Fruit fly (Drosophila melanogaster) whole organism, embryonic: ENCODE results near the gene Dmtn.

Experiments used
- Adf1 ChIP-seq: fragments of 200-800 bp; sonication (Bioruptor generic); IDR thresholded peaks from 2 replicates; pipeline ENCODE4 v1.3.6; 2022; ENCODE audit warnings: missing biosample characterization, missing genetic modification characterization
- B-H1 ChIP-seq: fragments of 200-800 bp; sonication (Bioruptor generic); IDR thresholded peaks from 3 replicates; pipeline ENCODE4 v1.3.6; 2022; ENCODE audit warnings: missing biosample characterization, missing genetic modification characterization
- CG10267 ChIP-seq: fragments of 200-800 bp; sonication (Bioruptor generic); optimal IDR thresholded peaks from 2 replicates; lab custom pipeline; 2018; ENCODE audit warnings: missing biosample characterization, mild to moderate bottlenecking, missing genetic modification characterization, moderate library complexity
- CG10543 ChIP-seq: fragments of 200-800 bp; sonication (Bioruptor generic); optimal IDR thresholded peaks from 3 replicates; lab custom pipeline; 2017; ENCODE audit warnings: missing biosample characterization, mild to moderate bottlenecking, missing genetic modification characterization, moderate library complexity
- CG11456 ChIP-seq: fragments of 200-800 bp; sonication (Bioruptor generic); IDR thresholded peaks from 3 replicates; pipeline ENCODE4 v1.3.6; 2022; ENCODE audit warnings: missing biosample characterization, missing genetic modification characterization
- CG14014 ChIP-seq: fragments of 200-800 bp; sonication (Bioruptor generic); IDR thresholded peaks from 2 replicates; pipeline ENCODE4 v1.3.6; 2022; ENCODE audit warnings: missing biosample characterization, missing genetic modification characterization
- CG17359 ChIP-seq: fragments of 200-800 bp; sonication (Bioruptor generic); optimal IDR thresholded peaks from 3 replicates; lab custom pipeline; 2018; ENCODE audit warnings: missing biosample characterization, mild to moderate bottlenecking, missing genetic modification characterization, moderate library complexity
- CG18599 ChIP-seq: fragments of 200-800 bp; sonication (Bioruptor generic); optimal IDR thresholded peaks from 3 replicates; lab custom pipeline; 2017; ENCODE audit warnings: missing biosample characterization, missing genetic modification characterization, mild to moderate bottlenecking, moderate library complexity, missing genetic modification reagents
- CG2129 ChIP-seq: fragments of 200-800 bp; sonication (Bioruptor generic); IDR thresholded peaks from 2 replicates; pipeline ENCODE4 v1.3.6; 2022; ENCODE audit warnings: missing biosample characterization, missing genetic modification characterization; ENCODE audit not compliant: partially characterized antibody
- CG2202 ChIP-seq: fragments of 200-800 bp; sonication (Bioruptor generic); optimal IDR thresholded peaks from 2 replicates; lab custom pipeline; 2018; ENCODE audit warnings: missing biosample characterization, mild to moderate bottlenecking, missing genetic modification characterization
- CG30020 ChIP-seq: fragments of 200-800 bp; optimal IDR thresholded peaks from 2 replicates; lab custom pipeline; 2019; ENCODE audit warnings: missing biosample characterization, mild to moderate bottlenecking, missing genetic modification characterization, moderate library complexity
- CG43689 ChIP-seq: fragments of 200-800 bp; sonication (Bioruptor generic); IDR thresholded peaks from 2 replicates; pipeline ENCODE4 v1.3.6; 2022; ENCODE audit warnings: missing biosample characterization, missing genetic modification characterization
- CG7357 ChIP-seq: fragments of 200-800 bp; sonication (Bioruptor generic); IDR thresholded peaks from 3 replicates; pipeline ENCODE4 v1.3.6; 2022; ENCODE audit warnings: missing biosample characterization, missing genetic modification characterization
- CG7786 ChIP-seq: fragments of 200-800 bp; sonication (Bioruptor generic); optimal IDR thresholded peaks from 2 replicates; lab custom pipeline; 2016; ENCODE audit warnings: missing biosample characterization, missing genetic modification characterization
- CG8290 ChIP-seq, 3 experiments: fragments of 200-800 bp; sonication (Bioruptor generic); optimal IDR thresholded peaks; 2 replicates each; lab custom pipeline; 2016 to 2019; ENCODE audit warnings: missing biosample characterization in 3 of 3, missing genetic modification characterization in 3 of 3, mild to moderate bottlenecking in 2 of 3, moderate library complexity in 1 of 3
- CG9932 ChIP-seq: fragments of 200-800 bp; sonication (Bioruptor generic); IDR thresholded peaks from 2 replicates; pipeline ENCODE4 v1.3.6; 2022; ENCODE audit warnings: missing biosample characterization, missing genetic modification characterization
- Dll ChIP-seq: fragments of 200-800 bp; sonication (Bioruptor generic); IDR thresholded peaks from 4 replicates; pipeline ENCODE4 v1.3.6; 2022; ENCODE audit warnings: missing biosample characterization, missing genetic modification characterization; ENCODE audit not compliant: partially characterized antibody
- Doc3 ChIP-seq: fragments of 200-800 bp; sonication (Bioruptor generic); IDR thresholded peaks from 3 replicates; pipeline ENCODE4 v1.3.6; 2022; ENCODE audit warnings: missing biosample characterization, missing genetic modification characterization; ENCODE audit not compliant: partially characterized antibody
- GATAe ChIP-seq: fragments of 200-800 bp; sonication (Bioruptor generic); conservative IDR thresholded peaks from 2 replicates; pipeline ENCODE4 v1.3.6; 2022; ENCODE audit warnings: missing biosample characterization, missing genetic modification characterization
- Hr78 ChIP-seq, 2 experiments: fragments of 200-800 bp in 1 of 2; fragments of >200 bp in 1 of 2; sonication (Bioruptor generic) in 1 of 2; optimal IDR thresholded peaks; 2 replicates each; lab custom pipeline; 2017 to 2019; ENCODE audit warnings: missing biosample characterization in 2 of 2, missing genetic modification characterization in 2 of 2, mild to moderate bottlenecking in 1 of 2, moderate library complexity in 1 of 2
- Myb ChIP-seq: fragments of 200-800 bp; sonication (Bioruptor generic); optimal IDR thresholded peaks from 2 replicates; lab custom pipeline; 2016; ENCODE audit warnings: missing biosample characterization, missing genetic modification characterization
- NK7.1 ChIP-seq: fragments of 200-800 bp; sonication (Bioruptor generic); optimal IDR thresholded peaks from 3 replicates; lab custom pipeline; 2016; ENCODE audit warnings: missing biosample characterization, missing genetic modification characterization
- Ptx1 ChIP-seq: fragments of 200-800 bp; sonication (Bioruptor generic); IDR thresholded peaks from 2 replicates; pipeline ENCODE4 v1.3.6; 2022; ENCODE audit warnings: missing biosample characterization, missing genetic modification characterization
- Rx ChIP-seq: fragments of 200-800 bp; sonication (Bioruptor generic); IDR thresholded peaks from 2 replicates; pipeline ENCODE4 v1.3.6; 2022; ENCODE audit warnings: missing biosample characterization, missing genetic modification characterization
- abd-A ChIP-seq: fragments of 200-800 bp; sonication (Bioruptor generic); optimal IDR thresholded peaks from 3 replicates; lab custom pipeline; 2019; ENCODE audit warnings: missing biosample characterization, mild to moderate bottlenecking, missing genetic modification characterization, moderate library complexity
- cas ChIP-seq: fragments of 200-800 bp; sonication (Bioruptor generic); IDR thresholded peaks from 2 replicates; pipeline ENCODE4 v1.3.6; 2022; ENCODE audit warnings: missing biosample characterization, missing genetic modification characterization
- cg ChIP-seq: fragments of 200-800 bp; sonication (Bioruptor generic); optimal IDR thresholded peaks from 3 replicates; lab custom pipeline; 2019; ENCODE audit warnings: missing biosample characterization, mild to moderate bottlenecking, missing genetic modification characterization, moderate library complexity
- chm ChIP-seq: fragments of 200-800 bp; sonication (Bioruptor generic); IDR thresholded peaks from 2 replicates; pipeline ENCODE4 v1.3.6; 2022; ENCODE audit warnings: missing biosample characterization, missing genetic modification characterization
- crp ChIP-seq, 2 experiments: fragments of 200-800 bp; sonication (Bioruptor generic); optimal IDR thresholded peaks; 2 replicates in 1 of 2; 3 replicates in 1 of 2; lab custom pipeline; 2017; ENCODE audit warnings: missing biosample characterization in 2 of 2, missing genetic modification characterization in 2 of 2, mild to moderate bottlenecking in 1 of 2, moderate library complexity in 1 of 2
- cwo ChIP-seq: fragments of 200-800 bp; sonication (Bioruptor generic); optimal IDR thresholded peaks from 3 replicates; lab custom pipeline; 2017; ENCODE audit warnings: missing biosample characterization, missing genetic modification characterization, mild to moderate bottlenecking, moderate library complexity, missing genetic modification reagents
- dysf ChIP-seq: fragments of 200-800 bp; sonication (Bioruptor generic); IDR thresholded peaks from 3 replicates; pipeline ENCODE4 v1.3.6; 2022; ENCODE audit warnings: missing biosample characterization, missing genetic modification characterization
- ems ChIP-seq: fragments of 200-800 bp; sonication (Bioruptor generic); optimal IDR thresholded peaks from 3 replicates; lab custom pipeline; 2016; ENCODE audit warnings: missing biosample characterization, missing genetic modification characterization
- eve ChIP-seq, 2 experiments: fragments of >200 bp; optimal IDR thresholded peaks; 2 replicates each; lab custom pipeline; 2017; ENCODE audit warnings: missing biosample characterization in 2 of 2, missing genetic modification characterization in 2 of 2
- fd3F ChIP-seq: fragments of 200-800 bp; sonication (Bioruptor generic); optimal IDR thresholded peaks from 2 replicates; lab custom pipeline; 2018; ENCODE audit warnings: missing biosample characterization, mild to moderate bottlenecking, missing genetic modification characterization, moderate library complexity
- gcm ChIP-seq: fragments of 200-800 bp; sonication (Bioruptor generic); optimal IDR thresholded peaks from 2 replicates; lab custom pipeline; 2019; ENCODE audit warnings: missing biosample characterization, mild to moderate bottlenecking, missing genetic modification characterization, moderate library complexity
- gro ChIP-seq: fragments of 200-800 bp; sonication (Bioruptor generic); optimal IDR thresholded peaks from 2 replicates; lab custom pipeline; 2016; ENCODE audit warnings: missing biosample characterization, missing genetic modification characterization
- gsb ChIP-seq: fragments of 200-800 bp; sonication (Bioruptor generic); IDR thresholded peaks from 2 replicates; pipeline ENCODE4 v1.3.6; 2022; ENCODE audit warnings: missing biosample characterization, missing genetic modification characterization
- gt ChIP-seq: fragments of 200-800 bp; sonication (Bioruptor generic); IDR thresholded peaks from 2 replicates; pipeline ENCODE4 v1.3.6; 2022; ENCODE audit warnings: missing biosample characterization, missing genetic modification characterization
- hbn ChIP-seq: fragments of 200-800 bp; sonication (Bioruptor generic); IDR thresholded peaks from 2 replicates; pipeline ENCODE4 v1.3.6; 2022; ENCODE audit warnings: missing biosample characterization, missing genetic modification characterization; ENCODE audit not compliant: partially characterized antibody
- jumu ChIP-seq: fragments of 200-800 bp; sonication (Bioruptor generic); optimal IDR thresholded peaks from 3 replicates; lab custom pipeline; 2016; ENCODE audit warnings: missing biosample characterization, missing genetic modification characterization
- lbe ChIP-seq: fragments of 200-800 bp; sonication (Bioruptor generic); optimal IDR thresholded peaks from 2 replicates; lab custom pipeline; 2016; ENCODE audit warnings: missing biosample characterization, mild to moderate bottlenecking, missing genetic modification characterization
- pfk ChIP-seq: fragments of 200-800 bp; sonication (Bioruptor generic); optimal IDR thresholded peaks from 2 replicates; lab custom pipeline; 2018; ENCODE audit warnings: missing biosample characterization, mild to moderate bottlenecking, missing genetic modification characterization, moderate library complexity
- pzg ChIP-seq: fragments of 200-800 bp; sonication (Bioruptor generic); optimal IDR thresholded peaks from 3 replicates; lab custom pipeline; 2018; ENCODE audit warnings: missing biosample characterization, mild to moderate bottlenecking, missing genetic modification characterization, moderate library complexity
- salm ChIP-seq: fragments of 200-800 bp; sonication (Bioruptor generic); optimal IDR thresholded peaks from 2 replicates; lab custom pipeline; 2018; ENCODE audit warnings: missing biosample characterization, mild to moderate bottlenecking, missing genetic modification characterization
- scrt ChIP-seq: fragments of 200-800 bp; sonication (Bioruptor generic); optimal IDR thresholded peaks from 2 replicates; lab custom pipeline; 2018; ENCODE audit warnings: missing biosample characterization, mild to moderate bottlenecking, missing genetic modification characterization, moderate library complexity
- sima ChIP-seq: fragments of 200-800 bp; sonication (Bioruptor generic); optimal IDR thresholded peaks from 2 replicates; lab custom pipeline; 2016; ENCODE audit warnings: missing biosample characterization, missing genetic modification characterization
- twi ChIP-seq: fragments of 200-800 bp; optimal IDR thresholded peaks from 2 replicates; lab custom pipeline; 2019; ENCODE audit warnings: missing biosample characterization, mild to moderate bottlenecking, missing genetic modification characterization, moderate library complexity
- zen ChIP-seq: fragments of 200-800 bp; sonication (Bioruptor generic); optimal IDR thresholded peaks from 3 replicates; lab custom pipeline; 2018; ENCODE audit warnings: missing biosample characterization, mild to moderate bottlenecking, missing genetic modification characterization, moderate library complexity
- zfh1 ChIP-seq: fragments of 200-800 bp; sonication (Bioruptor generic); IDR thresholded peaks from 3 replicates; pipeline ENCODE4 v1.3.6; 2022; ENCODE audit warnings: missing biosample characterization, missing genetic modification characterization

Dmtn gene

DNA sequence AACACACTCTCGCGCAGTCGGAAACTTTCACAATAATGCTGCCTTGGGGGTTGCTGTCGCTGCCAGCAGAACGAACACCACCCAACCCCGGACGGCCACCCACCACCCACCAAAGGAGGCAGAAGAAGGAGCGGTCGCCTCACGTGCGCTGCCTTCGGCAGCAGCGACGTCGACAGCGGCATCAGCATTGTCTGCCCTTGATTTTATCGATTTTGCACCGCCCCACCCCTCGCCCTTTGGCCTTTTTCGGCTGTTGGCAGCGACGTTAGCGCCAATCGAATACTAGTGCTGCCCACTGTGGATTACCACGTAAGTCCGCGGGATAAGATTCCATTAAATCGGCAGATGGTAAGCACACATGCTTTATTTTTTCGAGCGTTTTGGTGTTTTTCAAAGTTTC lies 13.4 kb upstream of the Dmtn start (continued):
- 0 out of 3 replicates have a peak, but pooled peaks have one; percentile 10 for TF ChIP-seq dysf
- peak; percentile 24 for TF ChIP-seq CG18599 (GFP tag; lab: Kevin White, UChicago)
- TF ChIP-seq cg (GFP tag; lab: Kevin White, UChicago) = peak; percentile 6
- peak; percentile 66 for TF ChIP-seq abd-A
- no peak for TF ChIP-seq CG30020 (tag; lab: Kevin White, UChicago)
- TF ChIP-seq cwo (GFP tag; lab: Kevin White, UChicago) = peak; percentile 87
- TF ChIP-seq CG8290 (GFP tag; optimal IDR thresholded peaks at IDR 0.05; lab: Kevin White, UChicago) = no peak
- TF ChIP-seq CG8290 (tag; optimal IDR thresholded peaks at IDR 0.05; lab: Kevin White, UChicago) = peak in 1 of 2 experiments; percentile 11
- TF ChIP-seq salm (tag; lab: Kevin White, UChicago) = no peak
- TF ChIP-seq Adf1 (GFP tag; lab: Robert Waterston, UW) = peak; percentile 96
- no peak for TF ChIP-seq Doc3 (GFP tag; lab: Robert Waterston, UW)
- TF ChIP-seq B-H1 (GFP tag; lab: Robert Waterston, UW) = no peak
- no peak for TF ChIP-seq eve (GFP tag; optimal IDR thresholded peaks at IDR 0.05; lab: Kevin White, UChicago)
- no peak for TF ChIP-seq CG7786 (GFP tag; lab: Kevin White, UChicago)
- TF ChIP-seq CG14014 (GFP tag; lab: Robert Waterston, UW) = no peak; the same call in 1 of the 2 replicates
- no peak for TF ChIP-seq CG2202 (tag; lab: Kevin White, UChicago)
- 0 out of 2 replicates have a peak, but pooled peaks have one; percentile 32 for TF ChIP-seq CG9932
- TF ChIP-seq zfh1 (GFP tag; lab: Robert Waterston, UW) = no peak
- peak; percentile 6 for TF ChIP-seq scrt (GFP tag; lab: Kevin White, UChicago)
- no peak for TF ChIP-seq Ptx1 (GFP tag; lab: Robert Waterston, UW)
- peak; percentile 24; the same call in 1 of the 3 replicates for TF ChIP-seq CG11456 (GFP tag; lab: Robert Waterston, UW)
- TF ChIP-seq chm (GFP tag; lab: Robert Waterston, UW) = no peak

DNA sequence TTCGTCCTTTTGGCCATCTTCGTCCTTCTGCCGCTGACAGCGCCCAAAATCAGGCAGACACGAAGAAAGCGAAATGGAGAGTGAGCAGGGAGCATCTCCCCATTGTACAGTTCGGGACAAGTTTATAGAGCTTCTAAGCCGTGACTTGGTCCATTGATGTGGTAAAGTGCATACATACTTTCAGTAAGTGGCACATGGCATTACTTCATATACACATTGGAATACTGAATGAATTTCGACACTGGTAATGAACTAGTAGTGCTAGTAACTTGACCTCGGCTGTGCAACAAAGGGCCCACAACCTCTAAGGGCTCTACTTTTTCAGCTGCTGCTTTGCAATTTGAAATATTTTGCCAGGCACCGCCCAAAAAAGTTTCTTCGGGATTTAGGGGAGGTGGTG lies 10.5 kb upstream of the Dmtn start:
- TF ChIP-seq NK7.1 (GFP tag; lab: Kevin White, UChicago) = peak; percentile 76
- TF ChIP-seq Myb (GFP tag; lab: Kevin White, UChicago) = peak; percentile 55
- TF ChIP-seq CG43689 (GFP tag; lab: Robert Waterston, UW) = no peak
- peak; percentile 48 for TF ChIP-seq gcm
- peak; percentile 60 for TF ChIP-seq fd3F (GFP tag; lab: Kevin White, UChicago)
- TF ChIP-seq zen (tag; lab: Kevin White, UChicago) = peak; percentile 16
- TF ChIP-seq jumu (GFP tag; lab: Kevin White, UChicago) = peak; percentile 73
- no peak for TF ChIP-seq lbe (GFP tag; lab: Kevin White, UChicago)
- peak; percentile 86 for TF ChIP-seq Rx
- TF ChIP-seq cas (GFP tag; lab: Robert Waterston, UW) = peak; percentile 33; the same call in 1 of the 2 replicates
- peak; percentile 48 for TF ChIP-seq CG10267 (tag; lab: Kevin White, UChicago)
- TF ChIP-seq pfk = no peak
- no peak for TF ChIP-seq hbn (GFP tag; lab: Robert Waterston, UW)
- TF ChIP-seq gsb (GFP tag; lab: Robert Waterston, UW) = no peak
- peak; percentile 64 for TF ChIP-seq ems (GFP tag; lab: Kevin White, UChicago)
- TF ChIP-seq gro (GFP tag; lab: Kevin White, UChicago) = peak; percentile 82
- no peak for TF ChIP-seq CG2129
- no peak for TF ChIP-seq Dll (GFP tag; lab: Robert Waterston, UW)
- no peak for TF ChIP-seq Hr78 (GFP tag; optimal IDR thresholded peaks at IDR 0.05; lab: Kevin White, UChicago)
- peak in 1 of 2 experiments; percentile 24 for TF ChIP-seq crp (GFP tag; optimal IDR thresholded peaks at IDR 0.05; lab: Kevin White, UChicago)
- peak; percentile 59 for TF ChIP-seq CG10543
- no peak for TF ChIP-seq gt (GFP tag; lab: Robert Waterston, UW)
- TF ChIP-seq CG7357 (GFP tag; lab: Robert Waterston, UW) = peak; percentile 79
- TF ChIP-seq sima (GFP tag; lab: Kevin White, UChicago) = peak; percentile 55
- 0 out of 2 replicates have a peak, but pooled peaks have one; percentile 27 for TF ChIP-seq GATAe
- peak; percentile 12 for TF ChIP-seq pzg (GFP tag; lab: Kevin White, UChicago)
- peak; percentile 78 for TF ChIP-seq CG17359 (tag; lab: Kevin White, UChicago)
- TF ChIP-seq twi (tag; lab: Kevin White, UChicago) = no peak
